Worm (Caenorhabditis elegans): ENCODE results near the gene F25E5.2.
"Not testable (repeated sequence)": the region's sequence is repeated elsewhere in the genome, so short reads cannot be mapped to it uniquely, and the experiment has no call there.

- TF ChIP-seq nhr-77 (tag; optimal IDR thresholded peaks at IDR 0.05); ztf-11 (tag; optimal IDR thresholded peaks at IDR 0.05); snpc-4 (tag; optimal IDR thresholded peaks at IDR 0.05); R02D3.7 (tag; optimal IDR thresholded peaks at IDR 0.05); aly-2 (tag; optimal IDR thresholded peaks at IDR 0.05); egl-27 (tag; optimal IDR thresholded peaks at IDR 0.05); pha-4 (tag; optimal IDR thresholded peaks at IDR 0.05); elt-2 (tag; optimal IDR thresholded peaks at IDR 0.05); ama-1 (optimal IDR thresholded peaks at IDR 0.05); pqm-1 (tag; optimal IDR thresholded peaks at IDR 0.05); elt-1 (tag; optimal IDR thresholded peaks at IDR 0.05); nhr-237 (tag; optimal IDR thresholded peaks at IDR 0.05); egl-5 (tag; optimal IDR thresholded peaks at IDR 0.05): not testable (repeated sequence)
These were observed 10.8 kb upstream of the F25E5.2 start, which contains the start of gene nhr-141 for ce11 chrV:7444331-7444730.

All from whole organism, L3 larva.